Worm (Caenorhabditis elegans): ENCODE data around the gene F35B12.10.

Gene F35B12.10

DNA sequence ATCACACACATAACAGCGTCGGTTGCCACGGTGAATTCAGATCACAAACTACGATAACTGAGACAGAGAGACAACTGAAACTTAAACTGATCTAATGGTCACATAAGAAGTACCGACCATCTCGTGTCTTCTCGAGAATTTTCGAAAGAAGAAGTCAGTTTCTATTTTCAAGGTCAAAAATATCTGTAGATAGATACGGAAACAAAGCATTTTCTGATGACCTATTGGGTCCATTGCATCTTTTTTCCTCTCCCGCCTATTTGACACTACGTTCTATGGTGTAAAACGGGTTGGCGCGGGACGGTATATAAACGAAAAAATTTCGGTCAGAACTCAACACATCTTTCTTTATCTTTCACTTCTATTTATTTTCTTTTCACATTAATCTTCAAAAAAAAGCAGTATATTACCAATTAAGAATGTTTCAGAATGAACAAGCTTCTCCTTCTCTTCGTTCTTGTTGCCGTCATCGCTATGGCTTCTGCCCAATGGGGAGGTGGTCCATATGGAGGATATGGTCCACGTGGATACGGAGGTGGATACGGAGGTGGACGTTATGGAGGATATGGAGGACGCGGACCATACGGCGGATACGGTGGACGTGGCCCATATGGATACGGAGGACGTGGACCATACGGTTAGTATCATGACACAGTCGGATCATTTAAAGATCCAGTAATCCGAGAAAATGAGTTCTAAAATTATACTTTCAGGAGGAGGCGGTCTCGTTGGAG is 13.0 kb downstream of the F35B12.10 start, which contains the start of gene nlp-24:
Gene nlp-24, plus strand, starts transcription at position 429 of the 734 bp plus-strand sequence.
- no peak for TF ChIP-seq fkh-10 (GFP tag; optimal IDR thresholded peaks at IDR 0.05)
- TF ChIP-seq unc-98 (GFP tag; IDR thresholded peaks at IDR 0.05) = no peak
- TF ChIP-seq lir-3 (tag; optimal IDR thresholded peaks at IDR 0.05; ENCODE audit: poor library complexity) = no peak
- peak; percentile 72 for TF ChIP-seq snu-23 (GFP tag; optimal IDR thresholded peaks at IDR 0.05)
- TF ChIP-seq hlh-17 (GFP tag; optimal IDR thresholded peaks at IDR 0.05; ENCODE audit: borderline replicate concordance) = no peak
- no peak for TF ChIP-seq aha-1 (tag; optimal IDR thresholded peaks at IDR 0.05)
- TF ChIP-seq dpl-1 (GFP tag; optimal IDR thresholded peaks at IDR 0.05) = peak in 1 of 3 experiments; percentile 26
- no peak for TF ChIP-seq mab-9 (GFP tag; IDR thresholded peaks at IDR 0.05)
- TF ChIP-seq nhr-47 (tag; optimal IDR thresholded peaks at IDR 0.05) = no peak
- TF ChIP-seq fkh-8 (tag; optimal IDR thresholded peaks at IDR 0.05) = no peak
- TF ChIP-seq dsc-1 (tag; optimal IDR thresholded peaks at IDR 0.05) = no peak
- no peak for TF ChIP-seq zag-1 (tag; optimal IDR thresholded peaks at IDR 0.05)
- TF ChIP-seq ceh-82 (tag; optimal IDR thresholded peaks at IDR 0.05) = no peak
- TF ChIP-seq lin-13 (GFP tag; optimal IDR thresholded peaks at IDR 0.05) = no peak
- peak in 5 of 6 experiments; percentile 5 to 78 (median 36) for TF ChIP-seq elt-3 (tag; optimal IDR thresholded peaks at IDR 0.05)
- TF ChIP-seq irx-1 (tag; optimal IDR thresholded peaks at IDR 0.05) = no peak
- TF ChIP-seq pag-3 (tag; optimal IDR thresholded peaks at IDR 0.05; ENCODE audit: borderline replicate concordance, insufficient read depth) = no peak
- TF ChIP-seq ceh-8 (GFP tag; optimal IDR thresholded peaks at IDR 0.05) = no peak
- TF ChIP-seq nhr-85 (tag) = peak; percentile 98
- TF ChIP-seq skn-1 (tag; optimal IDR thresholded peaks at IDR 0.05) = no peak
- TF ChIP-seq rnt-1 (tag; optimal IDR thresholded peaks at IDR 0.05) = no peak
- no peak for TF ChIP-seq pax-3 (tag; optimal IDR thresholded peaks at IDR 0.05)
- no peak for TF ChIP-seq mef-2 (tag; optimal IDR thresholded peaks at IDR 0.05)
- peak; percentile 75 for TF ChIP-seq grh-1 (GFP tag; IDR thresholded peaks at IDR 0.05)
- no peak for TF ChIP-seq nhr-11 (tag; optimal IDR thresholded peaks at IDR 0.05)
- TF ChIP-seq aly-2 (tag; optimal IDR thresholded peaks at IDR 0.05) = no peak
- no peak for TF ChIP-seq ceh-88 (GFP tag; IDR thresholded peaks at IDR 0.05)
- TF ChIP-seq nhr-12 (tag; optimal IDR thresholded peaks at IDR 0.05) = no peak
- no peak for TF ChIP-seq efl-3 (GFP tag; optimal IDR thresholded peaks at IDR 0.05)
- TF ChIP-seq nhr-28 (tag; optimal IDR thresholded peaks at IDR 0.05) = no peak
- TF ChIP-seq jun-1 (tag; optimal IDR thresholded peaks at IDR 0.05) = no peak
- TF ChIP-seq ets-5 (GFP tag; IDR thresholded peaks at IDR 0.05) = no peak
- no peak for TF ChIP-seq lin-15B (tag; optimal IDR thresholded peaks at IDR 0.05)
- no peak for TF ChIP-seq C34B4.2 (tag; optimal IDR thresholded peaks at IDR 0.05)
- no peak for TF ChIP-seq nhr-237 (tag; optimal IDR thresholded peaks at IDR 0.05)
- no peak for TF ChIP-seq nhr-77 (tag; optimal IDR thresholded peaks at IDR 0.05)
- TF ChIP-seq nhr-76 (tag; optimal IDR thresholded peaks at IDR 0.05) = no peak
- no peak for TF ChIP-seq unc-86 (tag; optimal IDR thresholded peaks at IDR 0.05)
- TF ChIP-seq ceh-90 (tag; optimal IDR thresholded peaks at IDR 0.05) = no peak
- no peak for TF ChIP-seq hpl-2 (GFP tag; optimal IDR thresholded peaks at IDR 0.05)
- TF ChIP-seq nhr-90 (tag; optimal IDR thresholded peaks at IDR 0.05; ENCODE audit: poor library complexity) = peak; percentile 33
- TF ChIP-seq ceh-63 (GFP tag; optimal IDR thresholded peaks at IDR 0.05) = no peak
- no peak for TF ChIP-seq unc-130 (tag; optimal IDR thresholded peaks at IDR 0.05)
- no peak for TF ChIP-seq hlh-4 (tag; optimal IDR thresholded peaks at IDR 0.05)
- TF ChIP-seq ztf-11 (tag; optimal IDR thresholded peaks at IDR 0.05) = no peak
- peak; percentile 72 for TF ChIP-seq nhr-71 (tag; optimal IDR thresholded peaks at IDR 0.05)
- TF ChIP-seq zip-4 (GFP tag; optimal IDR thresholded peaks at IDR 0.05) = no peak
- no peak for TF ChIP-seq egl-13 (tag; optimal IDR thresholded peaks at IDR 0.05)
- no peak for TF ChIP-seq C04F5.9 (tag; optimal IDR thresholded peaks at IDR 0.05)
- TF ChIP-seq C16A3.4 (tag; optimal IDR thresholded peaks at IDR 0.05) = no peak
- no peak for TF ChIP-seq ama-1 (optimal IDR thresholded peaks at IDR 0.05)
- TF ChIP-seq nhr-19 (GFP tag; conservative IDR thresholded peaks at IDR 0.05) = peak; percentile 31; the same call in 1 of the 2 replicates
